Fruit fly (Drosophila melanogaster): ENCODE data around the gene CG10561.

dm6 chr2L:19078928-19079327 is 35.3 kb upstream of the CG10561 start, which contains the start of gene CG10700:
- TF ChIP-seq tgo (GFP tag; IDR thresholded peaks at IDR 0.05) (no peak), Trl (optimal IDR thresholded peaks at IDR 0.05) (no peak), Trl (GFP tag; optimal IDR thresholded peaks at IDR 0.05) (no peak), gro (GFP tag; optimal IDR thresholded peaks at IDR 0.05) (no peak), Gug (GFP tag; IDR thresholded peaks at IDR 0.05) (no peak)

All from whole organism, embryonic.